Worm (Caenorhabditis elegans) whole organism, midembryonic: ENCODE results near the gene glp-1.

Experiments
- T22C8.4 ChIP-seq: fragments of 200-800 bp; sonication (Bioruptor generic); IDR thresholded peaks from 2 replicates; pipeline ENCODE4 v1.3.6; 2022; ENCODE audit warnings: missing genetic modification characterization, missing compliant biosample characterization
- cog-1 ChIP-seq: sonication (generic microtip); optimal IDR thresholded peaks from 2 replicates; lab custom pipeline; 2016; ENCODE audit warnings: missing genetic modification characterization, missing compliant biosample characterization
- flt-1 ChIP-seq: fragments of 200-800 bp; sonication (Bioruptor generic); IDR thresholded peaks from 2 replicates; pipeline ENCODE4 v1.3.6; 2022; ENCODE audit warnings: missing genetic modification characterization, missing compliant biosample characterization
- klf-2 ChIP-seq: fragments of 200-800 bp; sonication (Bioruptor generic); conservative IDR thresholded peaks from 2 replicates; pipeline ENCODE4 v1.3.6; 2022; ENCODE audit warnings: missing genetic modification reagents, missing genetic modification characterization, missing compliant biosample characterization
- med-1 ChIP-seq: sonication (generic microtip); optimal IDR thresholded peaks from 2 replicates; lab custom pipeline; 2017; ENCODE audit warnings: missing genetic modification characterization, mild to moderate bottlenecking, missing compliant biosample characterization, antibody characterized with exemption, missing genetic modification reagents; ENCODE audit not compliant: insufficient read depth
- ref-1 ChIP-seq: fragments of 200-800 bp; sonication (Bioruptor generic); conservative IDR thresholded peaks from 2 replicates; pipeline ENCODE4 v1.3.6; 2022; ENCODE audit warnings: missing genetic modification reagents, missing genetic modification characterization, missing compliant biosample characterization
- tab-1 ChIP-seq: fragments of 200-800 bp; sonication (Bioruptor generic); IDR thresholded peaks from 2 replicates; pipeline ENCODE4 v1.3.6; 2022; ENCODE audit warnings: missing genetic modification characterization, missing compliant biosample characterization
- ztf-23 ChIP-seq: fragments of 200-800 bp; sonication (Bioruptor generic); IDR thresholded peaks from 2 replicates; pipeline ENCODE4 v1.3.6; 2022; ENCODE audit warnings: missing genetic modification reagents, missing genetic modification characterization, missing compliant biosample characterization
- ztf-29 ChIP-seq: fragments of 200-800 bp; sonication (Bioruptor generic); IDR thresholded peaks from 2 replicates; pipeline ENCODE4 v1.3.6; 2022; ENCODE audit warnings: missing genetic modification reagents, missing genetic modification characterization, missing compliant biosample characterization

Gene glp-1

ce11 chrIII:9053740-9054252 is 38.2 kb upstream of the glp-1 start, which contains the start of gene R107.5:
TSS of gene R107.5 (minus strand) at chrIII:9053790.
- TF ChIP-seq T22C8.4 (GFP tag; lab: Robert Waterston, UW) (peak; percentile 52; the same call in 1 of the 2 replicates), cog-1 (tag; lab: Kevin White, UChicago) (no peak), med-1 (GFP tag; lab: Kevin White, UChicago) (no peak), ztf-23 (GFP tag; lab: Robert Waterston, UW) (peak; percentile 81), ztf-29 (GFP tag; lab: Robert Waterston, UW) (no peak), flt-1 (GFP tag; lab: Robert Waterston, UW) (peak; percentile 78), tab-1 (no peak), klf-2 (GFP tag; lab: Robert Waterston, UW) (no peak)

ce11 chrIII:9054414-9055147 is 37.5 kb upstream of the glp-1 start, which contains the start of gene cls-2:
TSS of gene cls-2 (plus strand) at chrIII:9055048.
- TF ChIP-seq tab-1 (no peak), med-1 (GFP tag; lab: Kevin White, UChicago) (no peak), klf-2 (GFP tag; lab: Robert Waterston, UW) (no peak), ztf-23 (GFP tag; lab: Robert Waterston, UW) (no peak), ref-1 (no peak), cog-1 (tag; lab: Kevin White, UChicago) (no peak), T22C8.4 (GFP tag; lab: Robert Waterston, UW) (no peak), flt-1 (GFP tag; lab: Robert Waterston, UW) (no peak), ztf-29 (GFP tag; lab: Robert Waterston, UW) (no peak)

ce11 chrIII:9058959-9059534 is 33.0 kb upstream of the glp-1 start, which contains the start of gene gst-1:
TSS of gene gst-1 (plus strand) at chrIII:9059331.
- TF ChIP-seq ref-1 (no peak), flt-1 (GFP tag; lab: Robert Waterston, UW) (no peak), tab-1 (no peak), med-1 (GFP tag; lab: Kevin White, UChicago) (no peak), ztf-29 (GFP tag; lab: Robert Waterston, UW) (no peak), ztf-23 (GFP tag; lab: Robert Waterston, UW) (no peak), T22C8.4 (GFP tag; lab: Robert Waterston, UW) (no peak), cog-1 (tag; lab: Kevin White, UChicago) (no peak), klf-2 (GFP tag; lab: Robert Waterston, UW) (no peak)

- TF ChIP-seq med-1 (GFP tag; lab: Kevin White, UChicago) (no peak), cog-1 (tag; lab: Kevin White, UChicago) (no peak), ref-1 (no peak), tab-1 (no peak), ztf-23 (GFP tag; lab: Robert Waterston, UW) (no peak), flt-1 (GFP tag; lab: Robert Waterston, UW) (no peak), klf-2 (GFP tag; lab: Robert Waterston, UW) (no peak), ztf-29 (GFP tag; lab: Robert Waterston, UW) (no peak), T22C8.4 (GFP tag; lab: Robert Waterston, UW) (no peak)
Observed at ce11 chrIII:9060267-9060666, 31.8 kb upstream of the glp-1 start.

ce11 chrIII:9069712-9070111 is 22.3 kb upstream of the glp-1 start:
- TF ChIP-seq cog-1 (tag; lab: Kevin White, UChicago) (no peak), klf-2 (GFP tag; lab: Robert Waterston, UW) (no peak), tab-1 (no peak)

ce11 chrIII:9071372-9071771 is 20.7 kb upstream of the glp-1 start, which contains the start of gene lin-12:
TSS of gene lin-12 (minus strand) at chrIII:9071472.
- TF ChIP-seq tab-1 (no peak), cog-1 (tag; lab: Kevin White, UChicago) (no peak), ztf-29 (GFP tag; lab: Robert Waterston, UW) (no peak), ztf-23 (GFP tag; lab: Robert Waterston, UW) (no peak), T22C8.4 (GFP tag; lab: Robert Waterston, UW) (no peak), klf-2 (GFP tag; lab: Robert Waterston, UW) (no peak), ref-1 (no peak), med-1 (GFP tag; lab: Kevin White, UChicago) (no peak)

ce11 chrIII:9072704-9073103 is 19.3 kb upstream of the glp-1 start:
- no peak for TF ChIP-seq flt-1 (GFP tag; lab: Robert Waterston, UW)
- no peak for TF ChIP-seq tab-1
- TF ChIP-seq ztf-29 (GFP tag; lab: Robert Waterston, UW) = no peak
- no peak for TF ChIP-seq med-1 (GFP tag; lab: Kevin White, UChicago)
- TF ChIP-seq klf-2 (GFP tag; lab: Robert Waterston, UW) = no peak
- no peak for TF ChIP-seq cog-1 (tag; lab: Kevin White, UChicago)
- TF ChIP-seq T22C8.4 (GFP tag; lab: Robert Waterston, UW) = no peak
- TF ChIP-seq ref-1 = no peak
- no peak for TF ChIP-seq ztf-23 (GFP tag; lab: Robert Waterston, UW)

- no peak for TF ChIP-seq med-1 (GFP tag; lab: Kevin White, UChicago)
- no peak for TF ChIP-seq ztf-29 (GFP tag; lab: Robert Waterston, UW)
- no peak for TF ChIP-seq ztf-23 (GFP tag; lab: Robert Waterston, UW)
- TF ChIP-seq klf-2 (GFP tag; lab: Robert Waterston, UW) = no peak
- TF ChIP-seq tab-1 = no peak
Observed at ce11 chrIII:9075539-9075938, 16.5 kb upstream of the glp-1 start, which contains the start of gene F02A9.7. TSS of gene F02A9.7 (minus strand) at chrIII:9075639.

ce11 chrIII:9077708-9078107 is 14.3 kb upstream of the glp-1 start, which contains the start of gene F02A9.1:
TSS of gene F02A9.1 (minus strand) at chrIII:9077808.
- TF ChIP-seq klf-2 (GFP tag; lab: Robert Waterston, UW) (no peak), ztf-29 (GFP tag; lab: Robert Waterston, UW) (no peak), ref-1 (no peak), med-1 (GFP tag; lab: Kevin White, UChicago) (no peak), T22C8.4 (GFP tag; lab: Robert Waterston, UW) (no peak), tab-1 (no peak), flt-1 (GFP tag; lab: Robert Waterston, UW) (no peak), cog-1 (tag; lab: Kevin White, UChicago) (no peak), ztf-23 (GFP tag; lab: Robert Waterston, UW) (no peak)
